Fruit fly (Drosophila melanogaster): ENCODE measurements around the gene Rbp9.

The Rbp9 gene

DNA sequence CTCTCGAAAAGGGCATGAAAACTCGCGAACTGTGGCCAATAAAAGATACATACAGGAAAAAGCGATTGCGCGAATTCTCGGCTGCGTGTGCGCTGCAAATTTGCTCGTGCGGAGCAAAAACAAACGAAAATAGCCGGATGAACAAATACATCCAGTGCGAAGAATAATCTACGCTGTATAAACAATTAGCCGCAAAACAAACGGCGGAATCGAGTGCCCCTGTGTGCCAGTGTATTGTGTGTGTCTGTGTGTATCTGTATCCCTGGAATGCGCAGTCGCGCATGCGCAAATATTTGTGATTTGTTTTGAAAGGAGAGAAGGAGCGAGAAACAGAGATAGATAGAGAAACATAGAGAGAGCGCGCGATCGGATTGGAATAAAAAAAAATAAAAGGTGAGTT lies 45.0 kb downstream of the Rbp9 start (continued):
- TF ChIP-seq cad (GFP tag; optimal IDR thresholded peaks at IDR 0.05) (peak; percentile 3), Ets65A (GFP tag) (peak; percentile 9), CG18764 (GFP tag; optimal IDR thresholded peaks at IDR 0.05) (no peak), cg (GFP tag; optimal IDR thresholded peaks at IDR 0.05) (peak; percentile 23), Mes4 (GFP tag; optimal IDR thresholded peaks at IDR 0.05) (no peak), CG10267 (tag; optimal IDR thresholded peaks at IDR 0.05) (no peak), fd102C (GFP tag; optimal IDR thresholded peaks at IDR 0.05) (peak; percentile 72), Optix (GFP tag; IDR thresholded peaks at IDR 0.05) (no peak), CG12155 (GFP tag; optimal IDR thresholded peaks at IDR 0.05) (no peak), crc (GFP tag; optimal IDR thresholded peaks at IDR 0.05) (no peak), Antp (GFP tag; optimal IDR thresholded peaks at IDR 0.05) (no peak), ranshi (GFP tag; IDR thresholded peaks at IDR 0.05) (no peak), Dp (GFP tag; optimal IDR thresholded peaks at IDR 0.05) (no peak), Dbx (GFP tag; IDR thresholded peaks at IDR 0.05) (no peak), Six4 (GFP tag; optimal IDR thresholded peaks at IDR 0.05) (no peak), Nf-YC (tag; optimal IDR thresholded peaks at IDR 0.05) (no peak), CG13287 (GFP tag; IDR thresholded peaks at IDR 0.05; ENCODE audit: partially characterized antibody) (no peak), ewg (GFP tag; optimal IDR thresholded peaks at IDR 0.05) (peak; percentile 49), Adf1 (GFP tag; IDR thresholded peaks at IDR 0.05) (no peak), CG6254 (GFP tag; optimal IDR thresholded peaks at IDR 0.05) (peak; percentile 92), insv (GFP tag; optimal IDR thresholded peaks at IDR 0.05) (no peak), Sin3A (optimal IDR thresholded peaks at IDR 0.05) (no peak), CG8089 (GFP tag; optimal IDR thresholded peaks at IDR 0.05) (no peak), Nf-YB (GFP tag; optimal IDR thresholded peaks at IDR 0.05) (no peak), Eip74EF (GFP tag; optimal IDR thresholded peaks at IDR 0.05) (no peak), sens (GFP tag) (peak; percentile 15), HHEX (GFP tag; optimal IDR thresholded peaks at IDR 0.05) (no peak), CG1792 (GFP tag; optimal IDR thresholded peaks at IDR 0.05) (no peak), nerfin-2 (GFP tag; IDR thresholded peaks at IDR 0.05; ENCODE audit: partially characterized antibody) (no peak), CG4404 (GFP tag; IDR thresholded peaks at IDR 0.05) (no peak), CG18619 (GFP tag; optimal IDR thresholded peaks at IDR 0.05) (no peak), Hmx (GFP tag; optimal IDR thresholded peaks at IDR 0.05) (no peak), inv (GFP tag; IDR thresholded peaks at IDR 0.05; ENCODE audit: partially characterized antibody) (no peak), YL-1 (GFP tag; optimal IDR thresholded peaks at IDR 0.05) (peak; percentile 3), Med (GFP tag) (peak; percentile 3), gem (tag; optimal IDR thresholded peaks at IDR 0.05) (no peak), D19A (tag; optimal IDR thresholded peaks at IDR 0.05) (no peak), dysf (GFP tag; IDR thresholded peaks at IDR 0.05) (no peak), ac (GFP tag; optimal IDR thresholded peaks at IDR 0.05) (peak; percentile 44), slp2 (GFP tag; optimal IDR thresholded peaks at IDR 0.05) (no peak), CG7987 (GFP tag; optimal IDR thresholded peaks at IDR 0.05) (no peak), BtbVII (GFP tag; optimal IDR thresholded peaks at IDR 0.05) (no peak), CG1529 (GFP tag; optimal IDR thresholded peaks at IDR 0.05) (no peak), lbe (GFP tag; optimal IDR thresholded peaks at IDR 0.05) (no peak), CG9797 (GFP tag; optimal IDR thresholded peaks at IDR 0.05) (no peak), CG16815 (GFP tag; optimal IDR thresholded peaks at IDR 0.05) (no peak), HmgZ (tag; optimal IDR thresholded peaks at IDR 0.05) (no peak), CG3995 (GFP tag; optimal IDR thresholded peaks at IDR 0.05) (no peak), zfh1 (GFP tag; IDR thresholded peaks at IDR 0.05) (peak; percentile 30; the same call in 1 of the 3 replicates), tin (GFP tag; optimal IDR thresholded peaks at IDR 0.05) (no peak), Fer1 (GFP tag; optimal IDR thresholded peaks at IDR 0.05) (no peak), CG6791 (GFP tag; IDR thresholded peaks at IDR 0.05; ENCODE audit: partially characterized antibody) (peak; percentile 5; the same call in 1 of the 3 replicates)

Data from whole organism, embryonic.